Fruit fly (Drosophila melanogaster): ENCODE data around the gene sordd1.

DNA sequence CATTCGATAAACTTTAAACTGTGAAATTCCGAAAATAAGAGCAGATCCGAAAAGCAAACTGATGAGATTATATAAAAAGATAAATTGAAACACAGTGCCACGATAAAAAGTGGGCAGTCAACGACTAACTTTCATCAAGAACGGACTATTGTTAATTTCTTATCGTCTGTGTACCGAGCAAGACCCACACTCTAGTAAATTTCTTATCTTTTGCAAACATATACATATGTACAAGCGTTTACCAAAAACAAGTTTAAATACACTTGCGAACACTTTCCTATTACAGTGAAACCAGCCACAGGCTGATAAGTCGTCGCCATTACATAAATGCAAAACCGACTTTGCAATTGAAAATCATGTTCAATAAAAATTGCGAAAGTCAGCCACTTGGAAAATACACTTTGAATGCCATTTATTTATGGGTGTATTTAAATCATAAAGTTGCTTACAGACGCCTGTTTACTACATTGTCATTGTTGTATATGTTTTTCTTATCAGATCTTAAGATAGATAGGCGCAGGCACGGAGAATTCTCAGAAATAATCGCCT lies 37.1 kb downstream of the sordd1 start:
- no peak for TF ChIP-seq Pif1B (GFP tag; optimal IDR thresholded peaks at IDR 0.05)
- no peak for TF ChIP-seq CG15710 (tag; optimal IDR thresholded peaks at IDR 0.05)
- TF ChIP-seq CG34367 (tag; optimal IDR thresholded peaks at IDR 0.05), result no peak
- TF ChIP-seq D1 (tag; optimal IDR thresholded peaks at IDR 0.05), result no peak
- TF ChIP-seq CG8301 (tag; optimal IDR thresholded peaks at IDR 0.05), result no peak
- TF ChIP-seq CG13204 (GFP tag; optimal IDR thresholded peaks at IDR 0.05), result no peak
- TF ChIP-seq Ets98B (GFP tag; IDR thresholded peaks at IDR 0.05), result no peak
- TF ChIP-seq CG10348 (GFP tag; IDR thresholded peaks at IDR 0.05), result no peak
- TF ChIP-seq gl (tag; optimal IDR thresholded peaks at IDR 0.05), result no peak
- no peak for TF ChIP-seq CG8159 (tag; optimal IDR thresholded peaks at IDR 0.05)
- no peak for TF ChIP-seq CG32121 (GFP tag; IDR thresholded peaks at IDR 0.05)
- no peak for TF ChIP-seq EcR (GFP tag; optimal IDR thresholded peaks at IDR 0.05)

Measured in whole organism, pupa.